Worm (Caenorhabditis elegans) whole organism, L1 larva: ENCODE measurements around the gene ife-5.

ENCODE experiments used
- C16A3.4 ChIP-seq: fragments of 150-350 bp; optimal IDR thresholded peaks from 2 replicates; lab custom pipeline; 2014; ENCODE audit warnings: missing biosample characterization, missing genetic modification characterization
- F16B12.6 ChIP-seq: fragments of 150-350 bp; optimal IDR thresholded peaks from 2 replicates; lab custom pipeline; 2014; ENCODE audit warnings: missing biosample characterization, missing genetic modification characterization
- aha-1 ChIP-seq: fragments of 150-350 bp; optimal IDR thresholded peaks from 2 replicates; lab custom pipeline; 2014; ENCODE audit warnings: missing biosample characterization, missing genetic modification characterization
- ama-1 ChIP-seq: fragments of 150-350 bp; optimal IDR thresholded peaks from 2 replicates; lab custom pipeline; 2014
- blmp-1 ChIP-seq: fragments of 150-350 bp; optimal IDR thresholded peaks from 2 replicates; lab custom pipeline; 2014; ENCODE audit warnings: missing biosample characterization, missing genetic modification characterization
- ceh-63 ChIP-seq: fragments of 200-800 bp; sonication (Bioruptor generic); optimal IDR thresholded peaks from 2 replicates; lab custom pipeline; 2018; ENCODE audit warnings: mild to moderate bottlenecking, missing genetic modification characterization, missing compliant biosample characterization
- ceh-8 ChIP-seq: fragments of 200-800 bp; sonication (Bioruptor generic); optimal IDR thresholded peaks from 2 replicates; lab custom pipeline; 2018; ENCODE audit warnings: mild to moderate bottlenecking, missing genetic modification characterization, moderate library complexity, missing compliant biosample characterization
- ceh-88 ChIP-seq: fragments of 200-800 bp; sonication (Bioruptor generic); IDR thresholded peaks from 2 replicates; pipeline ENCODE4 v1.3.6; 2022; ENCODE audit warnings: missing genetic modification characterization, missing compliant biosample characterization
- dpl-1 ChIP-seq, 3 experiments: fragments of 150-350 bp in 2 of 3; sonication (generic microtip) in 1 of 3; optimal IDR thresholded peaks; 2 replicates each; lab custom pipeline; 2014 to 2017; ENCODE audit warnings: missing biosample characterization in 3 of 3, missing genetic modification characterization in 3 of 3, missing genetic modification reagents in 3 of 3
- efl-1 ChIP-seq, 4 experiments: fragments of 150-350 bp; optimal IDR thresholded peaks in 3 of 4; peaks in 1 of 4; 1 replicate in 1 of 4; 2 replicates in 3 of 4; lab custom pipeline; 2014; ENCODE audit warnings: missing biosample characterization in 2 of 4, missing genetic modification characterization in 2 of 4, missing genetic modification reagents in 2 of 4
- egl-27 ChIP-seq, 2 experiments: fragments of 150-350 bp in 1 of 2; sonication (generic microtip); optimal IDR thresholded peaks; 3 replicates each; lab custom pipeline; 2017 to 2018; ENCODE audit warnings: missing biosample characterization in 2 of 2, missing genetic modification characterization in 2 of 2, missing genetic modification reagents in 2 of 2
- elt-3 ChIP-seq, 6 experiments: fragments of 150-350 bp in 1 of 6; sonication (generic microtip); optimal IDR thresholded peaks; 2 replicates each; lab custom pipeline; 2017 to 2018; ENCODE audit warnings: missing biosample characterization in 6 of 6, missing genetic modification characterization in 6 of 6, inconsistent platforms in 1 of 6
- fkh-10 ChIP-seq: sonication (generic microtip); optimal IDR thresholded peaks from 2 replicates; lab custom pipeline; 2017; ENCODE audit warnings: missing biosample characterization, missing genetic modification reagents, missing genetic modification characterization
- fos-1 ChIP-seq: fragments of 150-350 bp; optimal IDR thresholded peaks from 2 replicates; lab custom pipeline; 2014; ENCODE audit warnings: missing biosample characterization, missing genetic modification characterization
- irx-1 ChIP-seq: sonication (generic microtip); optimal IDR thresholded peaks from 2 replicates; lab custom pipeline; 2016; ENCODE audit warnings: missing genetic modification characterization, missing compliant biosample characterization
- jun-1 ChIP-seq: fragments of 150-350 bp; optimal IDR thresholded peaks from 2 replicates; lab custom pipeline; 2014; ENCODE audit warnings: missing biosample characterization, missing genetic modification reagents, missing genetic modification characterization
- lin-15B ChIP-seq: fragments of 150-350 bp; sonication (generic microtip); optimal IDR thresholded peaks from 3 replicates; lab custom pipeline; 2014; ENCODE audit warnings: missing biosample characterization, missing genetic modification characterization
- lin-35 ChIP-seq, 2 experiments: fragments of 150-350 bp; optimal IDR thresholded peaks; 2 replicates each; lab custom pipeline; 2014; ENCODE audit warnings: missing biosample characterization in 2 of 2, missing genetic modification characterization in 2 of 2, missing genetic modification reagents in 2 of 2
- lsy-2 ChIP-seq, 2 experiments: fragments of 150-350 bp; optimal IDR thresholded peaks; 2 replicates each; lab custom pipeline; 2014; ENCODE audit warnings: missing biosample characterization in 2 of 2, missing genetic modification characterization in 2 of 2
- nhr-12 ChIP-seq: sonication (generic microtip); optimal IDR thresholded peaks from 2 replicates; lab custom pipeline; 2017; ENCODE audit warnings: missing biosample characterization, missing genetic modification characterization
- nhr-85 ChIP-seq: sonication (generic microtip); peaks from one replicate; lab custom pipeline; 2016; ENCODE audit warnings: missing genetic modification characterization, inconsistent platforms, missing compliant biosample characterization
- nhr-90 ChIP-seq: sonication (generic microtip); optimal IDR thresholded peaks from 2 replicates; lab custom pipeline; 2016; ENCODE audit warnings: mild to moderate bottlenecking, missing genetic modification characterization, missing compliant biosample characterization; ENCODE audit not compliant: poor library complexity
- pqm-1 ChIP-seq: sonication (generic microtip); optimal IDR thresholded peaks from 3 replicates; lab custom pipeline; 2017; ENCODE audit warnings: missing biosample characterization, missing genetic modification characterization
- snpc-4 ChIP-seq: fragments of 150-350 bp; optimal IDR thresholded peaks from 2 replicates; lab custom pipeline; 2014; ENCODE audit warnings: missing biosample characterization, missing genetic modification characterization
- sptf-1 ChIP-seq: fragments of 150-350 bp; optimal IDR thresholded peaks from 2 replicates; lab custom pipeline; 2014; ENCODE audit warnings: missing biosample characterization, missing genetic modification characterization
- sup-37 ChIP-seq: fragments of 200-800 bp; sonication (Bioruptor generic); optimal IDR thresholded peaks from 2 replicates; lab custom pipeline; 2018; ENCODE audit warnings: mild to moderate bottlenecking, missing genetic modification characterization, missing compliant biosample characterization
- unc-130 ChIP-seq: fragments of 150-350 bp; optimal IDR thresholded peaks from 2 replicates; lab custom pipeline; 2017; ENCODE audit warnings: missing biosample characterization, missing genetic modification characterization, inconsistent platforms
- unc-62 ChIP-seq: fragments of 150-350 bp; optimal IDR thresholded peaks from 2 replicates; lab custom pipeline; 2014; ENCODE audit warnings: missing biosample characterization, missing genetic modification reagents, missing genetic modification characterization
- unc-98 ChIP-seq: fragments of 200-800 bp; sonication (Bioruptor generic); IDR thresholded peaks from 2 replicates; pipeline ENCODE4 v1.3.6; 2022; ENCODE audit warnings: missing genetic modification characterization, missing compliant biosample characterization
- xbp-1 ChIP-seq: sonication (generic microtip); optimal IDR thresholded peaks from 2 replicates; lab custom pipeline; 2016; ENCODE audit warnings: missing genetic modification characterization, missing compliant biosample characterization
- zag-1 ChIP-seq: fragments of 150-350 bp; optimal IDR thresholded peaks from 2 replicates; lab custom pipeline; 2014; ENCODE audit warnings: missing biosample characterization, missing genetic modification characterization
- zip-4 ChIP-seq: fragments of 200-800 bp; sonication (Bioruptor generic); optimal IDR thresholded peaks from 2 replicates; lab custom pipeline; 2018; ENCODE audit warnings: mild to moderate bottlenecking, missing genetic modification characterization, moderate library complexity, missing compliant biosample characterization
- ztf-11 ChIP-seq, 2 experiments: sonication (generic microtip); optimal IDR thresholded peaks; 2 replicates each; lab custom pipeline; 2016 to 2017; ENCODE audit warnings: missing genetic modification characterization in 2 of 2, missing biosample characterization in 1 of 2, missing compliant biosample characterization in 1 of 2
- ztf-4 ChIP-seq: fragments of 150-350 bp; optimal IDR thresholded peaks from 2 replicates; lab custom pipeline; 2014; ENCODE audit warnings: missing biosample characterization, missing genetic modification characterization

The ife-5 gene

ce11 chrII:12279259-12279658, 1.2 kb upstream of the ife-5 start, which contains the start of the genes tric-1B.2 and Y57A10A.29:
tric-1B.2 (minus strand) TSS chrII:12279387.
Y57A10A.29 (plus strand) TSS chrII:12279561.
- TF ChIP-seq efl-1 (optimal IDR thresholded peaks at IDR 0.05; lab: Kevin White, UChicago) (peak; percentile 10 to 13), efl-1 (GFP tag; optimal IDR thresholded peaks at IDR 0.05 in 1 of 2; lab: Kevin White, UChicago) (peak; percentile 23 to 29), dpl-1 (GFP tag; optimal IDR thresholded peaks at IDR 0.05; lab: Kevin White, UChicago) (peak in 1 of 3 experiments; percentile 32), unc-98 (GFP tag; lab: Robert Waterston, UW) (no peak), unc-130 (tag; lab: Kevin White, UChicago) (no peak), jun-1 (tag; lab: Kevin White, UChicago) (no peak), lsy-2 (tag; optimal IDR thresholded peaks at IDR 0.05; lab: Kevin White, UChicago) (peak in 1 of 2 experiments; percentile 37), lin-35 (GFP tag; optimal IDR thresholded peaks at IDR 0.05; lab: Kevin White, UChicago) (peak in 1 of 2 experiments; percentile 21), F16B12.6 (no peak)

ce11 chrII:12284045-12284444, 3.6 kb downstream of the ife-5 start:
- TF ChIP-seq irx-1 = no peak
- no peak for TF ChIP-seq zip-4
- TF ChIP-seq efl-1 (optimal IDR thresholded peaks at IDR 0.05; lab: Kevin White, UChicago) = peak in 1 of 2 experiments; percentile 59
- no peak for TF ChIP-seq efl-1 (GFP tag; optimal IDR thresholded peaks at IDR 0.05 in 1 of 2; lab: Kevin White, UChicago)
- TF ChIP-seq fkh-10 (GFP tag; lab: Kevin White, UChicago) = no peak
- no peak for TF ChIP-seq C16A3.4 (tag; lab: Kevin White, UChicago)
- TF ChIP-seq zag-1 (tag; lab: Kevin White, UChicago) = no peak
- no peak for TF ChIP-seq sptf-1 (tag; lab: Kevin White, UChicago)
- TF ChIP-seq elt-3 (tag; optimal IDR thresholded peaks at IDR 0.05; lab: Kevin White, UChicago) = no peak
- TF ChIP-seq egl-27 (tag; optimal IDR thresholded peaks at IDR 0.05; lab: Kevin White, UChicago) = no peak
- peak in 1 of 3 experiments; percentile 20 for TF ChIP-seq dpl-1 (GFP tag; optimal IDR thresholded peaks at IDR 0.05; lab: Kevin White, UChicago)

- TF ChIP-seq snpc-4 (tag; lab: Kevin White, UChicago) (no peak), efl-1 (optimal IDR thresholded peaks at IDR 0.05; lab: Kevin White, UChicago) (no peak), efl-1 (GFP tag; optimal IDR thresholded peaks at IDR 0.05 in 1 of 2; lab: Kevin White, UChicago) (peak in 1 of 2 experiments; percentile 41), xbp-1 (no peak), ztf-4 (no peak), fos-1 (tag; lab: Kevin White, UChicago) (no peak), sup-37 (GFP tag; lab: Kevin White, UChicago) (no peak), ceh-63 (no peak)
These were observed 8.6 kb downstream of the ife-5 start, which contains the start of gene Y57A10A.31 for ce11 chrII:12289085-12289484. Y57A10A.31 (plus strand) TSS chrII:12289385.

ce11 chrII:12296591-12296990, 16.1 kb downstream of the ife-5 start:
- no peak for TF ChIP-seq ztf-11 (tag; optimal IDR thresholded peaks at IDR 0.05; lab: Kevin White, UChicago)
- TF ChIP-seq lin-15B = no peak
- TF ChIP-seq ceh-8 (GFP tag; lab: Kevin White, UChicago) = no peak
- TF ChIP-seq ceh-88 (GFP tag; lab: Robert Waterston, UW) = no peak
- no peak for TF ChIP-seq pqm-1 (tag; lab: Kevin White, UChicago)
- TF ChIP-seq blmp-1 (tag; lab: Kevin White, UChicago) = no peak
- TF ChIP-seq jun-1 (tag; lab: Kevin White, UChicago) = no peak
- no peak for TF ChIP-seq ama-1 (lab: Kevin White, UChicago)
- no peak for TF ChIP-seq dpl-1 (GFP tag; optimal IDR thresholded peaks at IDR 0.05; lab: Kevin White, UChicago)
- TF ChIP-seq aha-1 (tag; lab: Kevin White, UChicago) = no peak
- no peak for TF ChIP-seq snpc-4 (tag; lab: Kevin White, UChicago)
- no peak for TF ChIP-seq nhr-90 (tag; lab: Kevin White, UChicago)
- peak; percentile 3 for TF ChIP-seq nhr-85
- TF ChIP-seq efl-1 (optimal IDR thresholded peaks at IDR 0.05; lab: Kevin White, UChicago) = no peak
- peak in 1 of 2 experiments; percentile 55 for TF ChIP-seq efl-1 (GFP tag; optimal IDR thresholded peaks at IDR 0.05 in 1 of 2; lab: Kevin White, UChicago)
- TF ChIP-seq nhr-12 (tag; lab: Kevin White, UChicago) = no peak
- TF ChIP-seq unc-62 (GFP tag; lab: Kevin White, UChicago) = no peak
